Fruit fly (Drosophila melanogaster) whole organism, embryonic: ENCODE data around the gene CG9577.

ENCODE experiments used
- Adf1 ChIP-seq: fragments of 200-800 bp; sonication (Bioruptor generic); IDR thresholded peaks from 2 replicates; pipeline ENCODE4 v1.3.6; 2022; ENCODE audit warnings: missing biosample characterization, missing genetic modification characterization
- CG10366 ChIP-seq: fragments of 200-800 bp; sonication (Bioruptor generic); IDR thresholded peaks from 2 replicates; pipeline ENCODE4 v1.3.6; 2022; ENCODE audit warnings: missing biosample characterization, missing genetic modification characterization
- CG10543 ChIP-seq: fragments of 200-800 bp; sonication (Bioruptor generic); optimal IDR thresholded peaks from 3 replicates; lab custom pipeline; 2017; ENCODE audit warnings: missing biosample characterization, mild to moderate bottlenecking, missing genetic modification characterization, moderate library complexity
- CG11504 ChIP-seq: fragments of 200-800 bp; sonication (Bioruptor generic); optimal IDR thresholded peaks from 3 replicates; lab custom pipeline; 2019; ENCODE audit warnings: missing biosample characterization, mild to moderate bottlenecking, missing genetic modification characterization, moderate library complexity
- CG12071 ChIP-seq: fragments of 200-800 bp; sonication (Bioruptor generic); optimal IDR thresholded peaks from 3 replicates; lab custom pipeline; 2018; ENCODE audit warnings: missing biosample characterization, mild to moderate bottlenecking, missing genetic modification characterization
- CG13894 ChIP-seq: fragments of 200-800 bp; sonication (Bioruptor generic); optimal IDR thresholded peaks from 3 replicates; lab custom pipeline; 2018; ENCODE audit warnings: missing biosample characterization, mild to moderate bottlenecking, missing genetic modification characterization, moderate library complexity
- CG17361 ChIP-seq: fragments of 200-800 bp; sonication (Bioruptor generic); IDR thresholded peaks from 3 replicates; pipeline ENCODE4 v1.3.6; 2022; ENCODE audit warnings: missing biosample characterization, missing genetic modification characterization
- CG18011 ChIP-seq: fragments of 200-800 bp; sonication (Bioruptor generic); optimal IDR thresholded peaks from 2 replicates; lab custom pipeline; 2017; ENCODE audit warnings: missing biosample characterization, missing genetic modification characterization, mild to moderate bottlenecking, moderate library complexity, missing genotype
- CG1832 ChIP-seq: fragments of 200-800 bp; sonication (Bioruptor generic); optimal IDR thresholded peaks from 2 replicates; lab custom pipeline; 2017; ENCODE audit warnings: missing biosample characterization, mild to moderate bottlenecking, missing genetic modification characterization, inconsistent platforms
- CG30403 ChIP-seq: fragments of 200-800 bp; sonication (Bioruptor generic); optimal IDR thresholded peaks from 3 replicates; lab custom pipeline; 2016; ENCODE audit warnings: missing biosample characterization, missing genetic modification characterization
- CG32532 ChIP-seq: fragments of 200-800 bp; sonication (Bioruptor generic); IDR thresholded peaks from 2 replicates; pipeline ENCODE4 v1.3.6; 2022; ENCODE audit warnings: missing biosample characterization, missing genetic modification characterization
- CG34224 ChIP-seq: fragments of 200-800 bp; sonication (Bioruptor generic); IDR thresholded peaks from 3 replicates; pipeline ENCODE4 v1.3.6; 2022; ENCODE audit warnings: missing biosample characterization, missing genetic modification characterization; ENCODE audit not compliant: partially characterized antibody
- CG4282 ChIP-seq: fragments of 200-800 bp; sonication (Bioruptor generic); optimal IDR thresholded peaks from 2 replicates; lab custom pipeline; 2016; ENCODE audit warnings: missing biosample characterization, missing genetic modification characterization
- CG6683 ChIP-seq: fragments of 200-800 bp; sonication (Bioruptor generic); optimal IDR thresholded peaks from 2 replicates; lab custom pipeline; 2017; ENCODE audit warnings: missing biosample characterization, mild to moderate bottlenecking, missing genetic modification characterization, missing genetic modification reagents
- CG6854 ChIP-seq: fragments of 200-800 bp; sonication (Bioruptor generic); optimal IDR thresholded peaks from 3 replicates; lab custom pipeline; 2017; ENCODE audit warnings: missing biosample characterization, mild to moderate bottlenecking, missing genetic modification characterization
- CG7357 ChIP-seq: fragments of 200-800 bp; sonication (Bioruptor generic); IDR thresholded peaks from 3 replicates; pipeline ENCODE4 v1.3.6; 2022; ENCODE audit warnings: missing biosample characterization, missing genetic modification characterization
- CG8478 ChIP-seq: fragments of >200 bp; optimal IDR thresholded peaks from 2 replicates; lab custom pipeline; 2018
- Chrac-16 ChIP-seq: fragments of 200-800 bp; sonication (Bioruptor generic); optimal IDR thresholded peaks from 3 replicates; lab custom pipeline; 2016; ENCODE audit warnings: missing biosample characterization, missing genetic modification characterization
- Elba2 ChIP-seq: fragments of 200-800 bp; sonication (Bioruptor generic); optimal IDR thresholded peaks from 3 replicates; lab custom pipeline; 2016; ENCODE audit warnings: missing biosample characterization, missing genetic modification characterization
- Ets97D ChIP-seq: fragments of 200-800 bp; sonication (Bioruptor generic); optimal IDR thresholded peaks from 3 replicates; lab custom pipeline; 2016; ENCODE audit warnings: missing biosample characterization, missing genetic modification characterization
- HLHmδ ChIP-seq: fragments of 200-800 bp; sonication (Bioruptor generic); optimal IDR thresholded peaks from 2 replicates; lab custom pipeline; 2018; ENCODE audit warnings: missing biosample characterization, mild to moderate bottlenecking, missing genetic modification characterization, moderate library complexity
- Hand ChIP-seq: fragments of 200-800 bp; sonication (Bioruptor generic); optimal IDR thresholded peaks from 2 replicates; lab custom pipeline; 2017; ENCODE audit warnings: mild to moderate bottlenecking, missing biosample characterization, missing genetic modification reagents, missing genetic modification characterization
- Hsf ChIP-seq: fragments of 200-800 bp; sonication (Bioruptor generic); optimal IDR thresholded peaks from 3 replicates; lab custom pipeline; 2016; ENCODE audit warnings: missing biosample characterization, missing genetic modification characterization
- Lhr ChIP-seq: fragments of 200-800 bp; sonication (Bioruptor generic); optimal IDR thresholded peaks from 3 replicates; lab custom pipeline; 2017; ENCODE audit warnings: mild to moderate bottlenecking, missing biosample characterization, missing genetic modification reagents, missing genetic modification characterization
- Lpt ChIP-seq: fragments of >200 bp; optimal IDR thresholded peaks from 2 replicates; lab custom pipeline; 2018; ENCODE audit warnings: missing biosample characterization, missing genetic modification characterization
- Myb ChIP-seq: fragments of 200-800 bp; sonication (Bioruptor generic); optimal IDR thresholded peaks from 2 replicates; lab custom pipeline; 2016; ENCODE audit warnings: missing biosample characterization, missing genetic modification characterization
- NK7.1 ChIP-seq: fragments of 200-800 bp; sonication (Bioruptor generic); optimal IDR thresholded peaks from 3 replicates; lab custom pipeline; 2016; ENCODE audit warnings: missing biosample characterization, missing genetic modification characterization
- NfI ChIP-seq: fragments of 200-800 bp; sonication (Bioruptor generic); optimal IDR thresholded peaks from 3 replicates; lab custom pipeline; 2018; ENCODE audit warnings: missing biosample characterization, mild to moderate bottlenecking, missing genetic modification characterization, moderate library complexity
- Opbp ChIP-seq: fragments of 200-800 bp; sonication (Bioruptor generic); IDR thresholded peaks from 3 replicates; pipeline ENCODE4 v1.3.6; 2022; ENCODE audit warnings: missing biosample characterization, missing genetic modification characterization; ENCODE audit not compliant: partially characterized antibody
- bbx ChIP-seq: fragments of 200-800 bp; sonication (Bioruptor generic); IDR thresholded peaks from 2 replicates; pipeline ENCODE4 v1.3.6; 2022; ENCODE audit warnings: missing biosample characterization, missing genetic modification characterization; ENCODE audit not compliant: partially characterized antibody
- disco-r ChIP-seq: fragments of 200-800 bp; sonication (Bioruptor generic); optimal IDR thresholded peaks from 2 replicates; lab custom pipeline; 2016; ENCODE audit warnings: missing biosample characterization, missing genetic modification characterization
- dmrt99B ChIP-seq: fragments of 200-800 bp; sonication (Bioruptor generic); optimal IDR thresholded peaks from 2 replicates; lab custom pipeline; 2018; ENCODE audit warnings: missing biosample characterization, mild to moderate bottlenecking, missing genetic modification characterization, moderate library complexity
- ems ChIP-seq: fragments of 200-800 bp; sonication (Bioruptor generic); optimal IDR thresholded peaks from 3 replicates; lab custom pipeline; 2016; ENCODE audit warnings: missing biosample characterization, missing genetic modification characterization
- gce ChIP-seq: fragments of 200-800 bp; sonication (Bioruptor generic); IDR thresholded peaks from 3 replicates; pipeline ENCODE4 v1.3.6; 2022; ENCODE audit warnings: missing biosample characterization, missing genetic modification characterization
- inv ChIP-seq: fragments of 200-800 bp; sonication (Bioruptor generic); IDR thresholded peaks from 2 replicates; pipeline ENCODE4 v1.3.6; 2022; ENCODE audit warnings: missing biosample characterization, missing genetic modification characterization; ENCODE audit not compliant: partially characterized antibody
- jumu ChIP-seq: fragments of 200-800 bp; sonication (Bioruptor generic); optimal IDR thresholded peaks from 3 replicates; lab custom pipeline; 2016; ENCODE audit warnings: missing biosample characterization, missing genetic modification characterization
- lab ChIP-seq: fragments of 200-800 bp; sonication (Bioruptor generic); optimal IDR thresholded peaks from 3 replicates; lab custom pipeline; 2017; ENCODE audit warnings: missing biosample characterization, missing genetic modification characterization, mild to moderate bottlenecking, moderate library complexity, missing genetic modification reagents
- lilli ChIP-seq: fragments of 200-800 bp; sonication (Bioruptor generic); optimal IDR thresholded peaks from 3 replicates; lab custom pipeline; 2016; ENCODE audit warnings: missing biosample characterization, missing genetic modification characterization
- mam ChIP-seq: fragments of 200-800 bp; sonication (Bioruptor generic); optimal IDR thresholded peaks from 3 replicates; lab custom pipeline; 2016; ENCODE audit warnings: missing biosample characterization, missing genetic modification characterization
- oc ChIP-seq: fragments of 200-800 bp; sonication (Bioruptor generic); optimal IDR thresholded peaks from 2 replicates; lab custom pipeline; 2018; ENCODE audit warnings: missing biosample characterization, mild to moderate bottlenecking, missing genetic modification characterization, moderate library complexity
- p53 ChIP-seq: fragments of 200-800 bp; sonication (Bioruptor generic); optimal IDR thresholded peaks from 2 replicates; lab custom pipeline; 2016; ENCODE audit warnings: missing biosample characterization, missing genetic modification characterization
- run ChIP-seq: fragments of 200-800 bp; sonication (Bioruptor generic); optimal IDR thresholded peaks from 3 replicates; lab custom pipeline; 2018; ENCODE audit warnings: missing biosample characterization, mild to moderate bottlenecking, missing genetic modification characterization
- slou ChIP-seq: fragments of 200-800 bp; sonication (Bioruptor generic); optimal IDR thresholded peaks from 3 replicates; lab custom pipeline; 2016; ENCODE audit warnings: missing biosample characterization, missing genetic modification characterization
- ssp ChIP-seq: fragments of 200-800 bp; sonication (Bioruptor generic); IDR thresholded peaks from 2 replicates; pipeline ENCODE4 v1.3.6; 2022; ENCODE audit warnings: missing biosample characterization, missing genetic modification characterization
- stc ChIP-seq: fragments of 200-800 bp; sonication (Bioruptor generic); IDR thresholded peaks from 2 replicates; pipeline ENCODE4 v1.3.6; 2022; ENCODE audit warnings: missing biosample characterization, missing genetic modification characterization
- trem ChIP-seq: fragments of 200-800 bp; optimal IDR thresholded peaks from 3 replicates; lab custom pipeline; 2019; ENCODE audit warnings: missing biosample characterization, mild to moderate bottlenecking, missing genetic modification characterization, moderate library complexity
- unc-4 ChIP-seq: fragments of 200-800 bp; sonication (Bioruptor generic); IDR thresholded peaks from 2 replicates; pipeline ENCODE4 v1.3.6; 2022; ENCODE audit warnings: missing biosample characterization, missing genetic modification characterization; ENCODE audit not compliant: partially characterized antibody
- unpg ChIP-seq: fragments of 200-800 bp; sonication (Bioruptor generic); optimal IDR thresholded peaks from 3 replicates; lab custom pipeline; 2018; ENCODE audit warnings: missing biosample characterization, mild to moderate bottlenecking, missing genetic modification characterization, moderate library complexity
- vfl ChIP-seq: fragments of 200-800 bp; sonication (Bioruptor generic); optimal IDR thresholded peaks from 2 replicates; lab custom pipeline; 2016; ENCODE audit warnings: missing biosample characterization, missing genetic modification characterization
- wor ChIP-seq: fragments of 200-800 bp; sonication (Bioruptor generic); IDR thresholded peaks from 2 replicates; pipeline ENCODE4 v1.3.6; 2022; ENCODE audit warnings: missing biosample characterization, missing genetic modification characterization

The CG9577 gene

DNA sequence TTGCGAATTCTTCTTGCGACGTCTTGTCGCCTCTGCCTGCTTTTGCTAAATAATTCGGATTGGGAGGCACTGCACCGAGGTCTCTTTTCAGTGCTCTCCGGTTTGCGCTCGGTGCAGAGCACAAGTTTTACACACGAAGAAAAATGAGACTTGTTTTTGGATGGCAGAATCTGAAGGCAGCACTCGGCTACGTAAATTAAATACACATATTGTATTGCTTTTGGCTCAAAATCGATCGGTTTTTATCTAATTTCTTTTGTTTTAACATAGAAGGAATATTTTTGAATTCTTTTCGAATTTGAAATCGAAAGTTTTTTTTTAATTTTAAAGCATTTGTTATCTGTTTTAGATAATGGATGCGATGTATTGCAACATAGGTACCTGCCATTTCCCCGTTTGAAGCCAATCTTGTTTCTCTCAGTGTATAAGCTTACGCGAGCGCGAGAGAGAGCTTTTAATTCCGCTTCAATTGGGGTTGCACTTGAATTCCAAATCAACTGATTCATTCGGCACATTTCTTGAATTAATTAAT lies 7.1 kb downstream of the CG9577 start, which contains the start of gene AnxB10 (continued):
- TF ChIP-seq Hand (GFP tag; lab: Kevin White, UChicago) (peak; percentile 7), CG32532 (no peak; the same call in 1 of the 2 replicates), disco-r (GFP tag; lab: Kevin White, UChicago) (no peak), dmrt99B (peak; percentile 79), HLHmδ (GFP tag; lab: Kevin White, UChicago) (no peak), CG30403 (peak; percentile 65), mam (GFP tag; lab: Kevin White, UChicago) (peak; percentile 56), trem (tag; lab: Kevin White, UChicago) (no peak), NK7.1 (GFP tag; lab: Kevin White, UChicago) (no peak), Ets97D (GFP tag; lab: Kevin White, UChicago) (peak; percentile 16), CG8478 (no peak), Chrac-16 (peak; percentile 17), CG6854 (GFP tag; lab: Kevin White, UChicago) (peak; percentile 60), Lhr (no peak), run (tag; lab: Kevin White, UChicago) (no peak), CG11504 (tag; lab: Kevin White, UChicago) (peak; percentile 86), CG18011 (GFP tag; lab: Kevin White, UChicago) (no peak), Lpt (no peak), inv (no peak), oc (tag; lab: Kevin White, UChicago) (peak; percentile 22), ssp (GFP tag; lab: Robert Waterston, UW) (peak; percentile 53), unpg (GFP tag; lab: Kevin White, UChicago) (peak; percentile 29), NfI (GFP tag; lab: Kevin White, UChicago) (peak; percentile 37), Adf1 (no peak), CG7357 (GFP tag; lab: Robert Waterston, UW) (peak; percentile 68; the same call in 2 of the 3 replicates), unc-4 (GFP tag; lab: Robert Waterston, UW) (no peak), CG12071 (GFP tag; lab: Kevin White, UChicago) (peak; percentile 44), Elba2 (GFP tag; lab: Kevin White, UChicago) (no peak), CG10366 (GFP tag; lab: Robert Waterston, UW) (peak; percentile 12; the same call in 1 of the 2 replicates), lilli (GFP tag; lab: Kevin White, UChicago) (peak; percentile 28), ems (peak; percentile 47), gce (GFP tag; lab: Robert Waterston, UW) (no peak), vfl (GFP tag; lab: Kevin White, UChicago) (no peak), CG34224 (no peak), slou (GFP tag; lab: Kevin White, UChicago) (no peak), CG1832 (no peak), stc (GFP tag; lab: Robert Waterston, UW) (0 out of 2 replicates have a peak, but pooled peaks have one; percentile 52), CG10543 (GFP tag; lab: Kevin White, UChicago) (no peak), Hsf (peak; percentile 62), lab (peak; percentile 76), wor (GFP tag; lab: Robert Waterston, UW) (peak; percentile 29; the same call in 1 of the 2 replicates), CG17361 (GFP tag; lab: Robert Waterston, UW) (peak; percentile 81), CG4282 (no peak), bbx (no peak), CG13894 (tag; lab: Kevin White, UChicago) (peak; percentile 6), p53 (GFP tag; lab: Kevin White, UChicago) (no peak), jumu (peak; percentile 11), Myb (GFP tag; lab: Kevin White, UChicago) (peak; percentile 4), CG6683 (peak; percentile 23), Opbp (GFP tag; lab: Robert Waterston, UW) (no peak)
